Fruit fly (Drosophila melanogaster): Measurements from ENCODE around the gene CG33099.

CG33099 gene

dm6 chr3R:22503630-22504029, 26.7 kb downstream of the CG33099 start (continued):
- TF ChIP-seq CG2678 (tag; optimal IDR thresholded peaks at IDR 0.05) (peak; percentile 43), Meics (GFP tag; optimal IDR thresholded peaks at IDR 0.05) (peak; percentile 56), Hr51 (GFP tag; optimal IDR thresholded peaks at IDR 0.05) (peak in 1 of 2 experiments; percentile 37), knrl (GFP tag; IDR thresholded peaks at IDR 0.05; ENCODE audit: partially characterized antibody) (no peak), CG10147 (GFP tag; optimal IDR thresholded peaks at IDR 0.05) (peak; percentile 17), HmgD (GFP tag; optimal IDR thresholded peaks at IDR 0.05) (no peak), sens-2 (GFP tag; IDR thresholded peaks at IDR 0.05) (no peak), ftz-f1 (GFP tag; optimal IDR thresholded peaks at IDR 0.05) (no peak), CG13894 (tag; optimal IDR thresholded peaks at IDR 0.05) (peak; percentile 48), CG15514 (GFP tag; optimal IDR thresholded peaks at IDR 0.05) (peak; percentile 17), CG9932 (GFP tag; IDR thresholded peaks at IDR 0.05) (peak; percentile 41; the same call in 1 of the 2 replicates), CG4730 (GFP tag; IDR thresholded peaks at IDR 0.05) (0 out of 2 replicates have a peak, but pooled peaks have one; percentile 21), Dfd (GFP tag; optimal IDR thresholded peaks at IDR 0.05) (no peak), sob (GFP tag; IDR thresholded peaks at IDR 0.05) (peak; percentile 49; the same call in 1 of the 2 replicates), E2f1 (GFP tag; IDR thresholded peaks at IDR 0.05) (peak; percentile 33; the same call in 1 of the 2 replicates), dysf (GFP tag; IDR thresholded peaks at IDR 0.05) (0 out of 3 replicates have a peak, but pooled peaks have one; percentile 26), CG3281 (GFP tag; optimal IDR thresholded peaks at IDR 0.05) (peak; percentile 22), CG4424 (GFP tag; optimal IDR thresholded peaks at IDR 0.05) (no peak), CG15269 (tag; optimal IDR thresholded peaks at IDR 0.05) (peak; percentile 19), cwo (GFP tag; optimal IDR thresholded peaks at IDR 0.05) (peak; percentile 29), sqz (GFP tag; optimal IDR thresholded peaks at IDR 0.05) (no peak), Ada2b (GFP tag; IDR thresholded peaks at IDR 0.05) (peak; percentile 19; the same call in 1 of the 2 replicates), Rfx (GFP tag; IDR thresholded peaks at IDR 0.05) (peak; percentile 59), peb (GFP tag; IDR thresholded peaks at IDR 0.05) (no peak), CG32532 (GFP tag; IDR thresholded peaks at IDR 0.05) (0 out of 2 replicates have a peak, but pooled peaks have one; percentile 38), CG18599 (GFP tag; optimal IDR thresholded peaks at IDR 0.05) (peak; percentile 76), lilli (GFP tag; optimal IDR thresholded peaks at IDR 0.05) (peak; percentile 22), salm (tag; optimal IDR thresholded peaks at IDR 0.05) (no peak), lmd (GFP tag; IDR thresholded peaks at IDR 0.05) (peak; percentile 18; the same call in 1 of the 2 replicates), scrt (GFP tag; optimal IDR thresholded peaks at IDR 0.05) (peak; percentile 16), Fer1 (GFP tag; optimal IDR thresholded peaks at IDR 0.05) (peak; percentile 49)

DNA sequence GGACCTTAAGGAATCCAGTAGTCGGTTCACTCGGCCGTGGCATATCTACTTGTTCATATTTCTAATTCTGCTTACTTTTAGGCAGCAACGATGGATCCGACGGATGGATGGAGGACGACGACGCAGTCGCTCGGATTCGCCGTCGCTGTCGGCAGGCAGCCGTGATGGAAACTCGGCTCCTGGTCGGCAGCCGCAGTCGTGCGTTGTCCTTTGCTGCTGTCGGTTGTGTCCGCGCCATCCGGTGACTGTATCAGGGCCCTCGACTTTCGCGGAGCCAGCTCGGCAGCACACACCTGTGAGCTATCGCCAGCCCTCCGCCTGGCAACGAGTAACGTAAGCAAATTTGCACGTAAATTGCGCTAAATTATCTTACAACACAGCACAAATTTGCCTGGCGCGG, 33.3 kb downstream of the CG33099 start, which contains the start of gene Octbeta1R:
Octbeta1R (plus strand) TSS at position 191 of the 400 bp plus-strand sequence.
- TF ChIP-seq nom (GFP tag; optimal IDR thresholded peaks at IDR 0.05) (no peak), abd-A (tag; optimal IDR thresholded peaks at IDR 0.05) (peak; percentile 16), CG11696 (GFP tag; IDR thresholded peaks at IDR 0.05) (no peak), row (GFP tag; IDR thresholded peaks at IDR 0.05) (0 out of 3 replicates have a peak, but pooled peaks have one; percentile 1), Deaf1 (tag; optimal IDR thresholded peaks at IDR 0.05) (peak; percentile 94), Med (GFP tag) (peak; percentile 22), CG14860 (GFP tag; IDR thresholded peaks at IDR 0.05; ENCODE audit: partially characterized antibody) (0 out of 3 replicates have a peak, but pooled peaks have one; percentile 12), lmd (GFP tag; IDR thresholded peaks at IDR 0.05) (no peak), CG13894 (tag; optimal IDR thresholded peaks at IDR 0.05) (peak; percentile 57)

Measured in whole organism, embryonic.